Worm (Caenorhabditis elegans) whole organism, L1 larva: ENCODE results near the gene K03A11.6.

Source experiments
- nhr-76 ChIP-seq: sonication (generic microtip); optimal IDR thresholded peaks from 2 replicates; lab custom pipeline; 2017; ENCODE audit warnings: missing biosample characterization, missing genetic modification characterization
- zag-1 ChIP-seq: fragments of 150-350 bp; optimal IDR thresholded peaks from 2 replicates; lab custom pipeline; 2014; ENCODE audit warnings: missing biosample characterization, missing genetic modification characterization

DNA sequence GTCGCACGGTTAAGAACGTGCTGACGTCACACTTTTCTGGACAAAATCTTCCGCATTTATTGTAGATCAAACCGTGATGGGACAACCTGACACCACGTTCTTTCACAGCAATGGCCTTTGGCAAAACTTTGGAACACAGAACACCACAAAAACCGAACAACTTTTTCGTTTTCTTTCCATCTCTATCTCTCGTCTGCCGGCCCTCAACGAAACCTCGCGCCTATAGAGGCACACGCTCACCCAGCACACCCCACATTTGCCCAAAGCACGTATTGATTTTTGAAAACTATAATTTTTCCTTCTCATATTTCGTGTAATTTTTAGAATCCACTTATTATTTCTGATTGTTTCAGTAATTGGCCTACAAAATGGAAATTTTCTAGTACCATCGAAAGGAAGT, 13.8 kb upstream of the K03A11.6 start:
- no peak for TF ChIP-seq zag-1 (tag; lab: Kevin White, UChicago)
- no peak for TF ChIP-seq nhr-76 (tag; lab: Kevin White, UChicago)
